Fruit fly (Drosophila melanogaster) whole organism, embryonic: Measurements from ENCODE around the gene Cat.

Experiments
- Atf-2 ChIP-seq: fragments of 200-800 bp; sonication (Bioruptor generic); optimal IDR thresholded peaks from 2 replicates; lab custom pipeline; 2016; ENCODE audit warnings: missing biosample characterization, missing genetic modification characterization
- Atf3 ChIP-seq: fragments of 200-800 bp; sonication (Bioruptor generic); optimal IDR thresholded peaks from 3 replicates; lab custom pipeline; 2016; ENCODE audit warnings: missing biosample characterization, missing genetic modification characterization
- B-H1 ChIP-seq: fragments of 200-800 bp; sonication (Bioruptor generic); IDR thresholded peaks from 3 replicates; pipeline ENCODE4 v1.3.6; 2022; ENCODE audit warnings: missing biosample characterization, missing genetic modification characterization
- BEAF-32 ChIP-seq: fragments of 200-800 bp; sonication (Bioruptor generic); optimal IDR thresholded peaks from 3 replicates; lab custom pipeline; 2017; ENCODE audit warnings: missing biosample characterization, missing genetic modification characterization, mild to moderate bottlenecking, moderate library complexity, missing genetic modification reagents
- CG10431 ChIP-seq: fragments of 200-800 bp; sonication (Bioruptor generic); optimal IDR thresholded peaks from 3 replicates; lab custom pipeline; 2018; ENCODE audit warnings: missing biosample characterization, mild to moderate bottlenecking, missing genetic modification characterization
- CG10654 ChIP-seq: fragments of 200-800 bp; sonication (Bioruptor generic); optimal IDR thresholded peaks from 2 replicates; lab custom pipeline; 2016; ENCODE audit warnings: missing biosample characterization, missing genetic modification characterization
- CG11085 ChIP-seq: fragments of 200-800 bp; sonication (Bioruptor generic); IDR thresholded peaks from 2 replicates; pipeline ENCODE4 v1.3.6; 2022; ENCODE audit warnings: missing biosample characterization, missing genetic modification characterization
- CG11696 ChIP-seq: fragments of 200-800 bp; sonication (Bioruptor generic); IDR thresholded peaks from 2 replicates; pipeline ENCODE4 v1.3.6; 2022; ENCODE audit warnings: missing biosample characterization, missing genetic modification characterization
- CG12744 ChIP-seq: fragments of 200-800 bp; sonication (Bioruptor generic); optimal IDR thresholded peaks from 2 replicates; lab custom pipeline; 2016; ENCODE audit warnings: missing biosample characterization, missing genetic modification characterization
- CG13123 ChIP-seq: fragments of 200-800 bp; sonication (Bioruptor generic); optimal IDR thresholded peaks from 2 replicates; lab custom pipeline; 2016; ENCODE audit warnings: missing biosample characterization, missing genetic modification characterization
- CG13287 ChIP-seq: fragments of 200-800 bp; sonication (Bioruptor generic); IDR thresholded peaks from 2 replicates; pipeline ENCODE4 v1.3.6; 2022; ENCODE audit warnings: missing biosample characterization, missing genetic modification characterization; ENCODE audit not compliant: partially characterized antibody
- CG14710 ChIP-seq: fragments of 200-800 bp; sonication (Bioruptor generic); optimal IDR thresholded peaks from 3 replicates; lab custom pipeline; 2019; ENCODE audit warnings: missing biosample characterization, mild to moderate bottlenecking, missing genetic modification characterization, moderate library complexity
- CG14860 ChIP-seq: fragments of 200-800 bp; sonication (Bioruptor generic); IDR thresholded peaks from 3 replicates; pipeline ENCODE4 v1.3.6; 2022; ENCODE audit warnings: missing biosample characterization, missing genetic modification characterization; ENCODE audit not compliant: partially characterized antibody
- CG2889 ChIP-seq: fragments of 200-800 bp; sonication (Bioruptor generic); IDR thresholded peaks from 3 replicates; pipeline ENCODE4 v1.3.6; 2022; ENCODE audit warnings: missing biosample characterization, missing genetic modification characterization
- CG3065 ChIP-seq: fragments of 200-800 bp; sonication (Bioruptor generic); optimal IDR thresholded peaks from 2 replicates; lab custom pipeline; 2016; ENCODE audit warnings: missing biosample characterization, missing genetic modification characterization
- CG31224 ChIP-seq: fragments of 200-800 bp; sonication (Bioruptor generic); IDR thresholded peaks from 2 replicates; pipeline ENCODE4 v1.3.6; 2022; ENCODE audit warnings: missing biosample characterization, missing genetic modification characterization
- CG34376 ChIP-seq: fragments of 200-800 bp; sonication (Bioruptor generic); optimal IDR thresholded peaks from 2 replicates; lab custom pipeline; 2018; ENCODE audit warnings: missing biosample characterization, mild to moderate bottlenecking, missing genetic modification characterization
- CG4404 ChIP-seq: fragments of 200-800 bp; sonication (Bioruptor generic); IDR thresholded peaks from 2 replicates; pipeline ENCODE4 v1.3.6; 2022; ENCODE audit warnings: missing biosample characterization, missing genetic modification characterization
- CG6854 ChIP-seq: fragments of 200-800 bp; sonication (Bioruptor generic); optimal IDR thresholded peaks from 3 replicates; lab custom pipeline; 2017; ENCODE audit warnings: missing biosample characterization, mild to moderate bottlenecking, missing genetic modification characterization
- CG7839 ChIP-seq: fragments of 200-800 bp; sonication (Bioruptor generic); optimal IDR thresholded peaks from 3 replicates; lab custom pipeline; 2018; ENCODE audit warnings: missing biosample characterization, mild to moderate bottlenecking, missing genetic modification characterization, moderate library complexity
- CG8089 ChIP-seq: fragments of 200-800 bp; sonication (Bioruptor generic); optimal IDR thresholded peaks from 3 replicates; lab custom pipeline; 2016; ENCODE audit warnings: missing biosample characterization, missing genetic modification characterization
- CG8281 ChIP-seq: fragments of 200-800 bp; sonication (Bioruptor generic); optimal IDR thresholded peaks from 2 replicates; lab custom pipeline; 2018; ENCODE audit warnings: missing biosample characterization, mild to moderate bottlenecking, missing genetic modification characterization, moderate library complexity
- CG9437 ChIP-seq: fragments of 200-800 bp; sonication (Bioruptor generic); optimal IDR thresholded peaks from 2 replicates; lab custom pipeline; 2018; ENCODE audit warnings: missing biosample characterization, mild to moderate bottlenecking, missing genetic modification characterization
- CG9609 ChIP-seq: fragments of 200-800 bp; sonication (Bioruptor generic); optimal IDR thresholded peaks from 3 replicates; lab custom pipeline; 2016; ENCODE audit warnings: missing biosample characterization, missing genetic modification characterization
- CHES-1-like ChIP-seq: fragments of 200-800 bp; sonication (Bioruptor generic); optimal IDR thresholded peaks from 2 replicates; lab custom pipeline; 2016; ENCODE audit warnings: missing biosample characterization, missing genetic modification characterization
- CrebB ChIP-seq: fragments of 200-800 bp; sonication (Bioruptor generic); optimal IDR thresholded peaks from 3 replicates; lab custom pipeline; 2018; ENCODE audit warnings: missing biosample characterization, mild to moderate bottlenecking, missing genetic modification characterization
- Dfd ChIP-seq, 2 experiments: fragments of >200 bp; optimal IDR thresholded peaks; 2 replicates each; lab custom pipeline; 2017; ENCODE audit warnings: missing biosample characterization in 2 of 2, missing genetic modification characterization in 2 of 2
- ERR ChIP-seq: fragments of 200-800 bp; sonication (Bioruptor generic); optimal IDR thresholded peaks from 2 replicates; lab custom pipeline; 2016; ENCODE audit warnings: missing biosample characterization, missing genetic modification characterization
- Elba2 ChIP-seq: fragments of 200-800 bp; sonication (Bioruptor generic); optimal IDR thresholded peaks from 3 replicates; lab custom pipeline; 2016; ENCODE audit warnings: missing biosample characterization, missing genetic modification characterization
- HmgD ChIP-seq: fragments of 200-800 bp; sonication (Bioruptor generic); optimal IDR thresholded peaks from 3 replicates; lab custom pipeline; 2016; ENCODE audit warnings: missing biosample characterization, missing genetic modification characterization
- Mad ChIP-seq: fragments of 200-800 bp; sonication (Bioruptor generic); optimal IDR thresholded peaks from 2 replicates; lab custom pipeline; 2016; ENCODE audit warnings: missing biosample characterization, missing genetic modification characterization
- Mes4 ChIP-seq: fragments of 200-800 bp; sonication (Bioruptor generic); optimal IDR thresholded peaks from 2 replicates; lab custom pipeline; 2016; ENCODE audit warnings: missing biosample characterization, missing genetic modification characterization
- Myb ChIP-seq: fragments of 200-800 bp; sonication (Bioruptor generic); optimal IDR thresholded peaks from 2 replicates; lab custom pipeline; 2016; ENCODE audit warnings: missing biosample characterization, missing genetic modification characterization
- Sry-δ ChIP-seq: fragments of 200-800 bp; sonication (Bioruptor generic); optimal IDR thresholded peaks from 2 replicates; lab custom pipeline; 2016; ENCODE audit warnings: missing biosample characterization, missing genetic modification characterization
- Xbp1 ChIP-seq: fragments of 200-800 bp; sonication (Bioruptor generic); optimal IDR thresholded peaks from 3 replicates; lab custom pipeline; 2016; ENCODE audit warnings: missing biosample characterization, mild to moderate bottlenecking, missing genetic modification characterization
- Xrp1 ChIP-seq: fragments of 200-800 bp; sonication (Bioruptor generic); IDR thresholded peaks from 2 replicates; pipeline ENCODE4 v1.3.6; 2022; ENCODE audit warnings: missing biosample characterization, missing genetic modification characterization
- ase ChIP-seq: fragments of 200-800 bp; sonication (Bioruptor generic); IDR thresholded peaks from 3 replicates; pipeline ENCODE4 v1.3.6; 2022; ENCODE audit warnings: missing biosample characterization, missing genetic modification characterization
- ash1 ChIP-seq: fragments of 200-800 bp; sonication (Bioruptor generic); optimal IDR thresholded peaks from 2 replicates; lab custom pipeline; 2018; ENCODE audit warnings: missing biosample characterization, mild to moderate bottlenecking, missing genetic modification characterization
- disco-r ChIP-seq: fragments of 200-800 bp; sonication (Bioruptor generic); optimal IDR thresholded peaks from 2 replicates; lab custom pipeline; 2016; ENCODE audit warnings: missing biosample characterization, missing genetic modification characterization
- fu2 ChIP-seq: fragments of 200-800 bp; sonication (Bioruptor generic); optimal IDR thresholded peaks from 2 replicates; lab custom pipeline; 2016; ENCODE audit warnings: missing biosample characterization, missing genetic modification characterization
- gce ChIP-seq: fragments of 200-800 bp; sonication (Bioruptor generic); IDR thresholded peaks from 3 replicates; pipeline ENCODE4 v1.3.6; 2022; ENCODE audit warnings: missing biosample characterization, missing genetic modification characterization
- gfzf ChIP-seq: fragments of 200-800 bp; sonication (Bioruptor generic); optimal IDR thresholded peaks from 2 replicates; lab custom pipeline; 2016; ENCODE audit warnings: missing biosample characterization, mild to moderate bottlenecking, missing genetic modification characterization, moderate library complexity
- grau ChIP-seq: fragments of 200-800 bp; optimal IDR thresholded peaks from 3 replicates; lab custom pipeline; 2019; ENCODE audit warnings: missing biosample characterization, mild to moderate bottlenecking, missing genetic modification characterization, moderate library complexity
- prd ChIP-seq, 3 experiments: fragments of >200 bp in 2 of 3; fragments of 200-800 bp in 1 of 3; sonication (Bioruptor generic) in 1 of 3; optimal IDR thresholded peaks in 2 of 3; IDR thresholded peaks in 1 of 3; 2 replicates in 2 of 3; 3 replicates in 1 of 3; pipeline versions ENCODE4 v1.3.6 to Lab custom; 2017 to 2022; ENCODE audit warnings: missing biosample characterization in 1 of 3, missing genetic modification characterization in 1 of 3
- pros ChIP-seq: fragments of 200-800 bp; sonication (Bioruptor generic); optimal IDR thresholded peaks from 3 replicates; lab custom pipeline; 2019; ENCODE audit warnings: missing biosample characterization, mild to moderate bottlenecking, missing genetic modification characterization, moderate library complexity
- pzg ChIP-seq: fragments of 200-800 bp; sonication (Bioruptor generic); optimal IDR thresholded peaks from 3 replicates; lab custom pipeline; 2018; ENCODE audit warnings: missing biosample characterization, mild to moderate bottlenecking, missing genetic modification characterization, moderate library complexity
- sim ChIP-seq: fragments of 200-800 bp; sonication (Bioruptor generic); IDR thresholded peaks from 2 replicates; pipeline ENCODE4 v1.3.6; 2022; ENCODE audit warnings: missing biosample characterization, missing genetic modification characterization
- slbo ChIP-seq: fragments of 200-800 bp; sonication (Bioruptor generic); IDR thresholded peaks from 2 replicates; pipeline ENCODE4 v1.3.6; 2022; ENCODE audit warnings: missing biosample characterization, missing genetic modification characterization
- toy ChIP-seq: fragments of 200-800 bp; sonication (Bioruptor generic); IDR thresholded peaks from 2 replicates; pipeline ENCODE4 v1.3.6; 2022; ENCODE audit warnings: missing biosample characterization, missing genetic modification characterization
- vvl ChIP-seq: fragments of 200-800 bp; sonication (Bioruptor generic); IDR thresholded peaks from 2 replicates; pipeline ENCODE4 v1.3.6; 2022; ENCODE audit warnings: missing biosample characterization, missing genetic modification characterization
- wek ChIP-seq: fragments of 200-800 bp; sonication (Bioruptor generic); optimal IDR thresholded peaks from 3 replicates; lab custom pipeline; 2018; ENCODE audit warnings: missing biosample characterization, mild to moderate bottlenecking, missing genetic modification characterization, moderate library complexity
- zen ChIP-seq: fragments of 200-800 bp; sonication (Bioruptor generic); optimal IDR thresholded peaks from 3 replicates; lab custom pipeline; 2018; ENCODE audit warnings: missing biosample characterization, mild to moderate bottlenecking, missing genetic modification characterization, moderate library complexity

The Cat gene

dm6 chr3L:18870027-18870426 lies 47.6 kb downstream of the Cat start, which contains the start of gene Blos3 (continued):
- TF ChIP-seq Elba2 (GFP tag; lab: Kevin White, UChicago) (no peak), ERR (GFP tag; lab: Kevin White, UChicago) (no peak), zen (no peak), CG8281 (tag; lab: Kevin White, UChicago) (no peak), CG31224 (GFP tag; lab: Robert Waterston, UW) (no peak), pros (GFP tag; lab: Kevin White, UChicago) (no peak), CG13123 (GFP tag; lab: Kevin White, UChicago) (no peak), CG10431 (GFP tag; lab: Kevin White, UChicago) (no peak), CG2889 (GFP tag; lab: Robert Waterston, UW) (no peak), CrebB (tag; lab: Kevin White, UChicago) (no peak), CG4404 (GFP tag; lab: Robert Waterston, UW) (no peak), CG7839 (tag; lab: Kevin White, UChicago) (no peak), CG9437 (GFP tag; lab: Kevin White, UChicago) (peak; percentile 13), vvl (peak; percentile 41; the same call in 1 of the 2 replicates), disco-r (GFP tag; lab: Kevin White, UChicago) (no peak), Xrp1 (peak; percentile 40; the same call in 1 of the 2 replicates), ash1 (GFP tag; lab: Kevin White, UChicago) (no peak), BEAF-32 (GFP tag; lab: Kevin White, UChicago) (no peak), slbo (GFP tag; lab: Robert Waterston, UW) (peak; percentile 65), CHES-1-like (GFP tag; lab: Kevin White, UChicago) (peak; percentile 7), fu2 (GFP tag; lab: Kevin White, UChicago) (peak; percentile 16), Dfd (GFP tag; optimal IDR thresholded peaks at IDR 0.05; lab: Kevin White, UChicago) (no peak), HmgD (GFP tag; lab: Kevin White, UChicago) (no peak), Mad (GFP tag; lab: Kevin White, UChicago) (no peak), prd (optimal IDR thresholded peaks at IDR 0.05; lab: Kevin White, UChicago) (no peak), prd (GFP tag; IDR thresholded peaks at IDR 0.05; lab: Robert Waterston, UW) (peak; percentile 54), CG9609 (GFP tag; lab: Kevin White, UChicago) (peak; percentile 27), CG12744 (no peak), CG8089 (GFP tag; lab: Kevin White, UChicago) (peak; percentile 30), CG3065 (GFP tag; lab: Kevin White, UChicago) (peak; percentile 2), Mes4 (GFP tag; lab: Kevin White, UChicago) (no peak), B-H1 (GFP tag; lab: Robert Waterston, UW) (no peak), Atf3 (GFP tag; lab: Kevin White, UChicago) (peak; percentile 9), CG11085 (0 out of 2 replicates have a peak, but pooled peaks have one; percentile 27), gfzf (GFP tag; lab: Kevin White, UChicago) (no peak), toy (GFP tag; lab: Robert Waterston, UW) (no peak), grau (tag; lab: Kevin White, UChicago) (peak; percentile 47), CG14860 (no peak), gce (no peak), Xbp1 (GFP tag; lab: Kevin White, UChicago) (peak; percentile 61), wek (GFP tag; lab: Kevin White, UChicago) (peak; percentile 73), CG11696 (GFP tag; lab: Robert Waterston, UW) (no peak), Myb (GFP tag; lab: Kevin White, UChicago) (peak; percentile 27), sim (no peak), Atf-2 (GFP tag; lab: Kevin White, UChicago) (peak; percentile 51), pzg (peak; percentile 22), CG34376 (peak; percentile 0), CG13287 (GFP tag; lab: Robert Waterston, UW) (peak; percentile 33; the same call in 1 of the 2 replicates), ase (GFP tag; lab: Robert Waterston, UW) (no peak), CG6854 (GFP tag; lab: Kevin White, UChicago) (no peak), CG10654 (GFP tag; lab: Kevin White, UChicago) (peak; percentile 20), Sry-δ (GFP tag; lab: Kevin White, UChicago) (peak; percentile 29), CG14710 (tag; lab: Kevin White, UChicago) (peak; percentile 34)
